Worm (Caenorhabditis elegans): ENCODE measurements around the gene pqn-29.

pqn-29 gene

ce11 chrIII:4666753-4667400 is 20.7 kb upstream of the pqn-29 start (continued):
- no peak for TF ChIP-seq odd-2 (tag; optimal IDR thresholded peaks at IDR 0.05)
- TF ChIP-seq T23F11.4 (GFP tag; optimal IDR thresholded peaks at IDR 0.05): peak; percentile 99
- peak; percentile 43 for TF ChIP-seq dmd-4 (tag; optimal IDR thresholded peaks at IDR 0.05; ENCODE audit: borderline replicate concordance)
- TF ChIP-seq ceh-2 (tag; optimal IDR thresholded peaks at IDR 0.05): peak; percentile 41
- peak; percentile 33 for TF ChIP-seq elt-2 (tag; optimal IDR thresholded peaks at IDR 0.05)
- TF ChIP-seq unc-42 (tag; optimal IDR thresholded peaks at IDR 0.05): peak; percentile 20
- no peak for TF ChIP-seq ceh-18 (tag; optimal IDR thresholded peaks at IDR 0.05)
- peak; percentile 63 for TF ChIP-seq ref-2 (tag; optimal IDR thresholded peaks at IDR 0.05)
- no peak for TF ChIP-seq pat-9 (tag; optimal IDR thresholded peaks at IDR 0.05)
- peak; percentile 64 for TF ChIP-seq tbx-2 (tag; optimal IDR thresholded peaks at IDR 0.05)
- no peak for TF ChIP-seq ceh-9 (tag; optimal IDR thresholded peaks at IDR 0.05)
- TF ChIP-seq ztf-16 (tag; optimal IDR thresholded peaks at IDR 0.05): no peak
- TF ChIP-seq nfya-1 (tag; optimal IDR thresholded peaks at IDR 0.05): peak; percentile 79
- no peak for TF ChIP-seq npax-4 (tag; optimal IDR thresholded peaks at IDR 0.05)
- no peak for TF ChIP-seq dve-1 (tag; optimal IDR thresholded peaks at IDR 0.05)
- no peak for TF ChIP-seq ceh-45 (GFP tag; IDR thresholded peaks at IDR 0.05)
- peak; percentile 92 for TF ChIP-seq ceh-34 (tag; optimal IDR thresholded peaks at IDR 0.05)
- TF ChIP-seq hlh-15 (tag; optimal IDR thresholded peaks at IDR 0.05): no peak
- TF ChIP-seq sdc-2 (tag; optimal IDR thresholded peaks at IDR 0.05): peak; percentile 48
- TF ChIP-seq syd-9 (tag; optimal IDR thresholded peaks at IDR 0.05): peak; percentile 34
- TF ChIP-seq ama-1 (optimal IDR thresholded peaks at IDR 0.05): no peak
- no peak for TF ChIP-seq K02D7.2 (tag; optimal IDR thresholded peaks at IDR 0.05)
- TF ChIP-seq pag-3 (tag; optimal IDR thresholded peaks at IDR 0.05; ENCODE audit: borderline replicate concordance): no peak

DNA sequence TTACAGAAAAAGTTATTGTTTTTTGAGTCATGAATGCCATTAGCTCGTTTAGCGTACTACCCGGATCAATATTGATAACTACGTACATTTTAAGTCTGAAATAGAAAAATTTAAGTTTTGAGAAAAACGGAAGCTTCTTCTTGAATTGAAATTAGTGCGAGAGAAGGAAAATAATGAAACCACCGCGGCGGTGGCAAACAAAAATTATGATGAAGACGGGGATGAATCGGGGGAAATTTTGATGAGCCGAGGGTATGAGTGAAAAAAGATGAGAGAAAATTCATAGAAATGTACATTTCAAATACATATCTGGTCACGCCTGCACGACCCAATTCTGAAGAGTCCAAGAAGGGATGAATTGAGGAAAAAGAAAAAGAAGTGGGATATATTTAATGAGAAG is 19.1 kb upstream of the pqn-29 start, which contains the start of gene T23F11.4:
Gene T23F11.4 (minus strand): TSS at position 101 of the 400 bp plus-strand sequence.
- TF ChIP-seq ahr-1 (tag; optimal IDR thresholded peaks at IDR 0.05): no peak
- no peak for TF ChIP-seq dve-1 (tag; optimal IDR thresholded peaks at IDR 0.05)
- no peak for TF ChIP-seq ceh-14 (tag; optimal IDR thresholded peaks at IDR 0.05)
- TF ChIP-seq elt-4 (tag; optimal IDR thresholded peaks at IDR 0.05): no peak
- no peak for TF ChIP-seq ceh-31 (tag; optimal IDR thresholded peaks at IDR 0.05)
- no peak for TF ChIP-seq hlh-8 (tag; optimal IDR thresholded peaks at IDR 0.05)
- TF ChIP-seq unc-3 (GFP tag; conservative IDR thresholded peaks at IDR 0.05): no peak
- TF ChIP-seq unc-3 (tag; optimal IDR thresholded peaks at IDR 0.05): no peak
- TF ChIP-seq ceh-18 (tag; optimal IDR thresholded peaks at IDR 0.05): no peak
- TF ChIP-seq ceh-22 (tag; optimal IDR thresholded peaks at IDR 0.05): no peak
- TF ChIP-seq lim-6 (tag; optimal IDR thresholded peaks at IDR 0.05): no peak
- no peak for TF ChIP-seq mec-3 (tag; optimal IDR thresholded peaks at IDR 0.05; ENCODE audit: borderline replicate concordance)
- no peak for TF ChIP-seq ama-1 (optimal IDR thresholded peaks at IDR 0.05)
- no peak for TF ChIP-seq C08G9.2 (tag; optimal IDR thresholded peaks at IDR 0.05)
- no peak for TF ChIP-seq unc-86 (tag; optimal IDR thresholded peaks at IDR 0.05)

- TF ChIP-seq unc-86 (tag; optimal IDR thresholded peaks at IDR 0.05) (no peak), ets-4 (tag; optimal IDR thresholded peaks at IDR 0.05) (no peak), odd-2 (tag; optimal IDR thresholded peaks at IDR 0.05) (no peak), unc-55 (GFP tag; optimal IDR thresholded peaks at IDR 0.05) (no peak), pha-2 (tag; optimal IDR thresholded peaks at IDR 0.05) (no peak), ceh-34 (tag; optimal IDR thresholded peaks at IDR 0.05) (no peak), ceh-9 (tag; optimal IDR thresholded peaks at IDR 0.05) (no peak), mec-3 (tag; optimal IDR thresholded peaks at IDR 0.05; ENCODE audit: borderline replicate concordance) (no peak), eyg-1 (tag; optimal IDR thresholded peaks at IDR 0.05) (no peak), sox-4 (tag; optimal IDR thresholded peaks at IDR 0.05) (no peak), pros-1 (tag; optimal IDR thresholded peaks at IDR 0.05) (no peak), ceh-48 (tag; optimal IDR thresholded peaks at IDR 0.05) (no peak), sdc-2 (tag; optimal IDR thresholded peaks at IDR 0.05) (no peak), ceh-19 (GFP tag; optimal IDR thresholded peaks at IDR 0.05) (no peak), ttx-3 (tag; optimal IDR thresholded peaks at IDR 0.05) (no peak), fax-1 (tag; optimal IDR thresholded peaks at IDR 0.05) (no peak), F13H6.1 (tag; optimal IDR thresholded peaks at IDR 0.05) (no peak)
These were observed 13.3 kb upstream of the pqn-29 start for ce11 chrIII:4659426-4659825.
